Fruit fly (Drosophila melanogaster) whole organism: ENCODE measurements around the gene CG11367.

Experiments used
- CG8478 ChIP-seq: fragments of >200 bp; optimal IDR thresholded peaks from 2 replicates; lab custom pipeline; 2018; ENCODE audit warnings: inconsistent platforms
- Dll ChIP-seq: fragments of >200 bp; optimal IDR thresholded peaks from 2 replicates; lab custom pipeline; 2017
- EcR ChIP-seq, 2 experiments: fragments of >200 bp; optimal IDR thresholded peaks; 2 replicates each; lab custom pipeline; 2017; ENCODE audit warnings: missing biosample characterization in 2 of 2, missing genetic modification characterization in 2 of 2, missing genetic modification reagents in 2 of 2
- pan ChIP-seq: fragments of >200 bp; optimal IDR thresholded peaks from 2 replicates; lab custom pipeline; 2017
- psq ChIP-seq: fragments of >200 bp; optimal IDR thresholded peaks from 2 replicates; lab custom pipeline; 2017

DNA sequence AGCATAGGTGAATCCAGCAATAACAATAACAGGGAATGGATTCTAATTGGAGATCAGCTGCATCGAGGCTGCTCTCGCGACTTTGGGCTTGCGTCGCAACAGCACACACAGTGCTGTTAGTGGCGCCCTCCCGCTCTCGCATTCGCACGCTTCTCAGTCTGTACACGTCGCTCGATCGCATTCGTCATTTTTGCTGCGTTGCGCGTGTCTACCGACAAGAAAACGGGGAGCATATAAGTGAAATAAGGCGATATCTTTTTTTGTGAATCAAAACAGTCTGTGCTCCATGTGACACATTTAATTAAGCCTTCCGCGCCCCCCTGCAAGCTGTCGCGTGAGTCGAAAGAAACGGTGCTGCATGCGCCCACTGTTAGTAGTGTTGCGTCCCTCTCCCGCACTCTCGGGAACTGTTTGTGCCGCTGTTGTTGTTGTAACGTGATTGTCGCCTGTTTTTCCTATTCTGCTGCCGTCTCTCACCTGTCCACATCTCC lies 45.5 kb downstream of the CG11367 start:
- no peak for TF ChIP-seq CG8478 (lab: Kevin White, UChicago)
- no peak for TF ChIP-seq psq
- TF ChIP-seq EcR (GFP tag; optimal IDR thresholded peaks at IDR 0.05; lab: Kevin White, UChicago), result no peak
- no peak for TF ChIP-seq Dll (lab: Kevin White, UChicago)
- TF ChIP-seq pan (lab: Kevin White, UChicago), result no peak
